Fruit fly (Drosophila melanogaster) whole organism, embryonic: ENCODE measurements around the gene CG32188.

ENCODE experiments used
- CG11560 ChIP-seq: fragments of 200-800 bp; sonication (Bioruptor generic); IDR thresholded peaks from 3 replicates; pipeline ENCODE4 v1.3.6; 2022; ENCODE audit warnings: missing biosample characterization, missing genetic modification characterization
- CG2199 ChIP-seq: fragments of 200-800 bp; sonication (Bioruptor generic); IDR thresholded peaks from 3 replicates; pipeline ENCODE4 v1.3.6; 2022; ENCODE audit warnings: missing biosample characterization, missing genetic modification characterization
- CG30020 ChIP-seq: fragments of 200-800 bp; optimal IDR thresholded peaks from 2 replicates; lab custom pipeline; 2019; ENCODE audit warnings: missing biosample characterization, mild to moderate bottlenecking, missing genetic modification characterization, moderate library complexity
- CG33557 ChIP-seq: fragments of 200-800 bp; sonication (Bioruptor generic); optimal IDR thresholded peaks from 2 replicates; lab custom pipeline; 2019; ENCODE audit warnings: missing biosample characterization, mild to moderate bottlenecking, missing genetic modification characterization, moderate library complexity
- CG6175 ChIP-seq: fragments of 200-800 bp; sonication (Bioruptor generic); IDR thresholded peaks from 3 replicates; pipeline ENCODE4 v1.3.6; 2022; ENCODE audit warnings: missing biosample characterization, missing genetic modification characterization
- CG6689 ChIP-seq: fragments of 200-800 bp; sonication (Bioruptor generic); IDR thresholded peaks from 2 replicates; pipeline ENCODE4 v1.3.6; 2022; ENCODE audit warnings: missing biosample characterization, missing genetic modification characterization
- CG7372 ChIP-seq: fragments of 200-800 bp; sonication (Bioruptor generic); IDR thresholded peaks from 2 replicates; pipeline ENCODE4 v1.3.6; 2022; ENCODE audit warnings: missing biosample characterization, missing genetic modification characterization
- CG8388 ChIP-seq: fragments of 200-800 bp; sonication (Bioruptor generic); optimal IDR thresholded peaks from 2 replicates; lab custom pipeline; 2019; ENCODE audit warnings: missing biosample characterization, mild to moderate bottlenecking, missing genetic modification characterization, moderate library complexity
- Dp ChIP-seq: fragments of 200-800 bp; sonication (Bioruptor generic); optimal IDR thresholded peaks from 2 replicates; lab custom pipeline; 2018; ENCODE audit warnings: missing biosample characterization, mild to moderate bottlenecking, missing genetic modification characterization, moderate library complexity
- Scr ChIP-seq: fragments of 200-800 bp; sonication (Bioruptor generic); IDR thresholded peaks from 2 replicates; pipeline ENCODE4 v1.3.6; 2022; ENCODE audit warnings: missing biosample characterization, missing genetic modification characterization; ENCODE audit not compliant: partially characterized antibody
- exex ChIP-seq: fragments of 200-800 bp; sonication (Bioruptor generic); optimal IDR thresholded peaks from 4 replicates; lab custom pipeline; 2018; ENCODE audit warnings: missing biosample characterization, mild to moderate bottlenecking, missing genetic modification characterization, moderate library complexity
- pan ChIP-seq, 4 experiments: fragments of >200 bp in 3 of 4; fragments of 200-800 bp in 1 of 4; sonication (Bioruptor generic) in 1 of 4; optimal IDR thresholded peaks in 3 of 4; IDR thresholded peaks in 1 of 4; 2 replicates each; pipeline versions ENCODE4 v1.3.6 to Lab custom; 2017 to 2022; ENCODE audit warnings: missing biosample characterization in 2 of 4, missing genetic modification characterization in 2 of 4, mixed read lengths in 1 of 4

DNA sequence AAGACGTTTGTCGTGTGGAACGTTAAGA lies 42.1 kb downstream of the CG32188 start, which contains the start of gene CG42815:
- TF ChIP-seq CG6175 (GFP tag; lab: Robert Waterston, UW) (no peak), Dp (GFP tag; lab: Kevin White, UChicago) (no peak), CG7372 (GFP tag; lab: Robert Waterston, UW) (no peak), pan (optimal IDR thresholded peaks at IDR 0.05; lab: Kevin White, UChicago) (no peak), pan (GFP tag; optimal IDR thresholded peaks at IDR 0.05 in 1 of 2, IDR thresholded peaks at IDR 0.05 in 1 of 2) (no peak), CG6689 (GFP tag; lab: Robert Waterston, UW) (no peak), CG8388 (GFP tag; lab: Kevin White, UChicago) (no peak), Scr (no peak), CG2199 (GFP tag; lab: Robert Waterston, UW) (no peak), CG33557 (GFP tag; lab: Kevin White, UChicago) (no peak), exex (no peak), CG30020 (tag; lab: Kevin White, UChicago) (no peak), CG11560 (tag; lab: Robert Waterston, UW) (no peak)
